Worm (Caenorhabditis elegans) whole organism, L4/young adult: ENCODE results near the gene T03F6.10.

Experiments used
- W03F9.2 ChIP-seq: fragments of 150-350 bp; optimal IDR thresholded peaks from 2 replicates; lab custom pipeline; 2014; ENCODE audit warnings: missing biosample characterization, missing genetic modification characterization
- dao-5 ChIP-seq: sonication (generic microtip); optimal IDR thresholded peaks from 2 replicates; lab custom pipeline; 2016; ENCODE audit warnings: missing genotype, missing genetic modification characterization, moderate library complexity, missing compliant biosample characterization
- him-1 ChIP-seq: sonication (generic microtip); optimal IDR thresholded peaks from 2 replicates; lab custom pipeline; 2016; ENCODE audit warnings: missing genotype, missing genetic modification reagents, missing genetic modification characterization, missing compliant biosample characterization

ce11 chrIII:13409498-13409897 is 31.4 kb upstream of the T03F6.10 start, which contains the start of gene myo-6:
- TF ChIP-seq W03F9.2 (tag; lab: Kevin White, UChicago) = no peak
- no peak for TF ChIP-seq him-1 (tag; lab: Kevin White, UChicago)
- TF ChIP-seq dao-5 (tag; lab: Kevin White, UChicago) = no peak
